Worm (Caenorhabditis elegans): ENCODE data around the gene rpc-1.

rpc-1 gene

ce11 chrIV:7154356-7154755 is 11.2 kb downstream of the rpc-1 start, which contains the start of gene C34D4.2:
Gene C34D4.2 (plus strand): TSS chrIV:7154656.
- no peak for TF ChIP-seq lin-39 (tag; optimal IDR thresholded peaks at IDR 0.05)
- TF ChIP-seq peb-1 (tag; optimal IDR thresholded peaks at IDR 0.05), result no peak
- TF ChIP-seq mdl-1 (tag; optimal IDR thresholded peaks at IDR 0.05), result no peak
- no peak for TF ChIP-seq unc-55 (GFP tag; optimal IDR thresholded peaks at IDR 0.05)
- no peak for TF ChIP-seq ztf-1 (GFP tag; conservative IDR thresholded peaks at IDR 0.05)

ce11 chrIV:7153362-7153761 is 12.2 kb downstream of the rpc-1 start, which contains the start of gene C34D4.3:
Gene C34D4.3 (plus strand): TSS chrIV:7153662.
- no peak for TF ChIP-seq R02D3.7 (tag; optimal IDR thresholded peaks at IDR 0.05)
- no peak for TF ChIP-seq blmp-1 (tag; optimal IDR thresholded peaks at IDR 0.05; ENCODE audit: insufficient read depth)
- no peak for TF ChIP-seq lin-13 (GFP tag; optimal IDR thresholded peaks at IDR 0.05)
- TF ChIP-seq Y55F3AM.14 (GFP tag; optimal IDR thresholded peaks at IDR 0.05), result no peak
- TF ChIP-seq elt-1 (tag; optimal IDR thresholded peaks at IDR 0.05), result no peak
- TF ChIP-seq egl-27 (tag; optimal IDR thresholded peaks at IDR 0.05), result no peak
- TF ChIP-seq ZK546.5 (tag; optimal IDR thresholded peaks at IDR 0.05), result no peak

DNA sequence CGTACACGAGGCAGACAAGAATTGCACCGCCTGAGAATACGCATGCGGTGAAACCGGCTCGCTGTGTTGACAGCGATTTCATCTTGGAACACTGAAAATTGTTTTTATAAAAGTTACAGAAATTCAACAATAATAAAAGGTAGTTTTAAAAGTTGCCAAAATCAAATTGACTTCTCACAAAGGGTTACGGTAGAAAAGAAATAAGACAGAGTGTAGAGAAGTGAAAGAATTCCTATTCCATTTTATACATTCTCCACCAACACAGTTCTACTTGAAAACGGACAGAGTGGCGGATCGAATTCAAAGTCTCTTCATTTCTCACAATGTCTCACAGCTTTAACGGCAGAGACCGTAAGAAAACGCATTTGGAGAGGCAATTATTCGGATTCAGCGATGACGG is 13.1 kb downstream of the rpc-1 start, which contains the start of gene col-113:
Gene col-113, minus strand, starts transcription at position 101 of the 400 bp plus-strand sequence.
- no peak for TF ChIP-seq sem-4 (tag; optimal IDR thresholded peaks at IDR 0.05)
- no peak for TF ChIP-seq nhr-6 (tag; optimal IDR thresholded peaks at IDR 0.05)
- TF ChIP-seq egl-27 (tag; optimal IDR thresholded peaks at IDR 0.05), result no peak
- TF ChIP-seq nhr-11 (tag; optimal IDR thresholded peaks at IDR 0.05), result no peak
- no peak for TF ChIP-seq ztf-11 (tag; optimal IDR thresholded peaks at IDR 0.05)
- no peak for TF ChIP-seq unc-39 (tag; optimal IDR thresholded peaks at IDR 0.05)
- TF ChIP-seq crh-2 (tag; optimal IDR thresholded peaks at IDR 0.05), result no peak
- TF ChIP-seq ceh-16 (tag; optimal IDR thresholded peaks at IDR 0.05), result no peak
- no peak for TF ChIP-seq lin-13 (GFP tag; optimal IDR thresholded peaks at IDR 0.05)

DNA sequence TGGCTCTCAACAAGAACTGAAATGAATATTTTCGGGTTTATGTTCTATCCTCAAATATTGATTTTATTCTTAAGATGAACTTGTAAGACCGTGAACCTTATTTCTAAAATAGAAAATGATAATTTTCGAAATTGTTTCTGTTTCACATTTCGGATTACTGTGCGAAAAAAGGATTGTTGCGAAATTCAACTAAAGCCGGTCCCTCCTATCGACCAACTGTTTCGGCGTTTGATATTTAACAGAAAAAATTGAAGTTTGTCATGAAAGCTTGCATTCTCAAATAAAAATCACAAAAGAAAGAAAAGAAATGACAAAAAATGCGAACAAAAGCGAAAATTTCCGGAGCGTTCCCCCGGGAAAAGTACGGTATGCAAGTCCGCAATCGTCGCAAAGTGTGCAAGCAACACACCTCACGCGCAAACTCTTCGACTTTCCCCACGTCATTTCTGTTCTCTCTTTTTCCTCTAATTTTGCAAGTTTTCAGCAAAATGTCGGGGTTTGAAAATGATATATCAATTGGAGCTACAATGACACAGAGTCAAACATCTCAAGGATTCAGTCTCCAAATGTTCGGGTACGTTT is 16.4 kb downstream of the rpc-1 start, which contains the start of gene C34D4.4:
Gene C34D4.4, plus strand, starts transcription at position 342 of the 582 bp plus-strand sequence.
- peak; percentile 28 for TF ChIP-seq gmeb-1 (tag; optimal IDR thresholded peaks at IDR 0.05)
- TF ChIP-seq mdl-1 (tag; optimal IDR thresholded peaks at IDR 0.05), result no peak
- no peak for TF ChIP-seq sma-3 (GFP tag; optimal IDR thresholded peaks at IDR 0.05)
- TF ChIP-seq lin-39 (tag; optimal IDR thresholded peaks at IDR 0.05), result no peak
- no peak for TF ChIP-seq fos-1 (tag; optimal IDR thresholded peaks at IDR 0.05)
- no peak for TF ChIP-seq ztf-4 (tag; optimal IDR thresholded peaks at IDR 0.05)
- no peak for TF ChIP-seq elt-3 (tag; optimal IDR thresholded peaks at IDR 0.05)
- peak; percentile 21 for TF ChIP-seq nhr-129 (tag; optimal IDR thresholded peaks at IDR 0.05)
- no peak for TF ChIP-seq alr-1 (tag; optimal IDR thresholded peaks at IDR 0.05)
- peak; percentile 85 to 97 for TF ChIP-seq lsy-2 (tag; optimal IDR thresholded peaks at IDR 0.05)
- peak; percentile 54 for TF ChIP-seq crh-2 (tag; optimal IDR thresholded peaks at IDR 0.05)
- no peak for TF ChIP-seq ama-1 (optimal IDR thresholded peaks at IDR 0.05)
- peak; percentile 68 for TF ChIP-seq C34F6.9 (tag; optimal IDR thresholded peaks at IDR 0.05)
- TF ChIP-seq nhr-23 (tag; optimal IDR thresholded peaks at IDR 0.05), result no peak
- no peak for TF ChIP-seq unc-62 (GFP tag; optimal IDR thresholded peaks at IDR 0.05)
- no peak for TF ChIP-seq mbf-1 (tag; optimal IDR thresholded peaks at IDR 0.05)
- no peak for TF ChIP-seq unc-39 (tag; optimal IDR thresholded peaks at IDR 0.05)
- peak; percentile 69 for TF ChIP-seq unc-55 (GFP tag; optimal IDR thresholded peaks at IDR 0.05)
- TF ChIP-seq mab-5 (tag; optimal IDR thresholded peaks at IDR 0.05), result no peak
- no peak for TF ChIP-seq nhr-10 (tag; optimal IDR thresholded peaks at IDR 0.05)
- no peak for TF ChIP-seq ceh-82 (tag; optimal IDR thresholded peaks at IDR 0.05)

ce11 chrIV:7147722-7148121 is 17.8 kb downstream of the rpc-1 start:
- TF ChIP-seq nhr-23 (tag; optimal IDR thresholded peaks at IDR 0.05) (no peak), unc-39 (tag; optimal IDR thresholded peaks at IDR 0.05) (no peak), nhr-25 (tag; optimal IDR thresholded peaks at IDR 0.05) (no peak), R02D3.7 (tag; optimal IDR thresholded peaks at IDR 0.05) (no peak), peb-1 (tag; optimal IDR thresholded peaks at IDR 0.05) (no peak), egl-27 (tag; optimal IDR thresholded peaks at IDR 0.05) (no peak), ztf-1 (GFP tag; conservative IDR thresholded peaks at IDR 0.05) (no peak), crh-2 (tag; optimal IDR thresholded peaks at IDR 0.05) (peak; percentile 30), lsy-2 (tag; optimal IDR thresholded peaks at IDR 0.05) (peak in 1 of 2 experiments; percentile 55), fos-1 (tag; optimal IDR thresholded peaks at IDR 0.05) (peak; percentile 25), C34F6.9 (tag; optimal IDR thresholded peaks at IDR 0.05) (peak; percentile 56), unc-55 (GFP tag; optimal IDR thresholded peaks at IDR 0.05) (peak; percentile 51), elt-3 (tag; optimal IDR thresholded peaks at IDR 0.05) (no peak), F13H6.1 (tag; optimal IDR thresholded peaks at IDR 0.05) (no peak), aly-2 (tag; optimal IDR thresholded peaks at IDR 0.05) (no peak), nhr-129 (tag; optimal IDR thresholded peaks at IDR 0.05) (peak; percentile 61), Y55F3AM.14 (GFP tag; optimal IDR thresholded peaks at IDR 0.05) (no peak), nhr-11 (tag; optimal IDR thresholded peaks at IDR 0.05) (no peak), mbf-1 (tag; optimal IDR thresholded peaks at IDR 0.05) (no peak)
